Worm (Caenorhabditis elegans) whole organism, early embryonic: ENCODE results near the gene C04G6.11.

Experiments used
- F13C5.2 ChIP-seq: sonication (generic microtip); optimal IDR thresholded peaks from 2 replicates; lab custom pipeline; 2017; ENCODE audit warnings: mild to moderate bottlenecking, missing genetic modification characterization, inconsistent platforms, missing compliant biosample characterization
- ama-1 ChIP-seq: fragments of 150-350 bp; optimal IDR thresholded peaks from 2 replicates; lab custom pipeline; 2014
- ceh-36 ChIP-seq: sonication (generic microtip); optimal IDR thresholded peaks from 2 replicates; lab custom pipeline; 2016; ENCODE audit warnings: missing genetic modification characterization, inconsistent platforms, missing compliant biosample characterization
- ets-7 ChIP-seq: sonication (generic microtip); optimal IDR thresholded peaks from 2 replicates; lab custom pipeline; 2016; ENCODE audit warnings: missing genotype, missing genetic modification characterization, missing compliant biosample characterization
- flt-1 ChIP-seq: fragments of 200-800 bp; sonication (Bioruptor generic); IDR thresholded peaks from 2 replicates; pipeline ENCODE4 v1.3.6; 2022; ENCODE audit warnings: missing genetic modification characterization, missing compliant biosample characterization
- hmbx-1 ChIP-seq: sonication (generic microtip); optimal IDR thresholded peaks from 2 replicates; lab custom pipeline; 2016; ENCODE audit warnings: mild to moderate bottlenecking, missing genetic modification characterization, missing compliant biosample characterization
- hmg-4 ChIP-seq: fragments of 200-800 bp; sonication (Bioruptor generic); optimal IDR thresholded peaks from 2 replicates; lab custom pipeline; 2018; ENCODE audit warnings: mild to moderate bottlenecking, missing genetic modification characterization, missing compliant biosample characterization
- pes-1 ChIP-seq: fragments of 200-800 bp; sonication (Bioruptor generic); IDR thresholded peaks from 2 replicates; pipeline ENCODE4 v1.3.6; 2022; ENCODE audit warnings: missing genetic modification reagents, missing genetic modification characterization, missing compliant biosample characterization
- scrt-1 ChIP-seq: fragments of 200-800 bp; sonication (Bioruptor generic); IDR thresholded peaks from 2 replicates; pipeline ENCODE4 v1.3.6; 2022; ENCODE audit warnings: missing genetic modification characterization, missing compliant biosample characterization
- sea-1 ChIP-seq: fragments of 200-800 bp; sonication (Bioruptor generic); conservative IDR thresholded peaks from 2 replicates; pipeline ENCODE4 v1.3.6; 2022; ENCODE audit warnings: missing genetic modification characterization, missing compliant biosample characterization
- tbx-11 ChIP-seq: fragments of 200-800 bp; sonication (Bioruptor generic); IDR thresholded peaks from 2 replicates; pipeline ENCODE4 v1.3.6; 2022; ENCODE audit warnings: missing genetic modification characterization, missing compliant biosample characterization
- tra-4 ChIP-seq: sonication (generic microtip); optimal IDR thresholded peaks from 2 replicates; lab custom pipeline; 2017; ENCODE audit warnings: missing genetic modification characterization, missing compliant biosample characterization

ce11 chrII:5071265-5071664 lies 32.4 kb downstream of the C04G6.11 start, which contains the start of gene C27A2.7:
- no peak for TF ChIP-seq ama-1
- TF ChIP-seq tbx-11 (GFP tag; lab: Robert Waterston, UW) = no peak
- no peak for TF ChIP-seq ets-7 (tag; lab: Kevin White, UChicago)
- TF ChIP-seq F13C5.2 (tag; lab: Kevin White, UChicago) = no peak
- no peak for TF ChIP-seq hmbx-1 (tag; lab: Kevin White, UChicago)
- TF ChIP-seq hmg-4 = no peak
- TF ChIP-seq pes-1 (GFP tag; lab: Robert Waterston, UW) = no peak
- no peak for TF ChIP-seq ceh-36 (tag; lab: Kevin White, UChicago)
- no peak for TF ChIP-seq flt-1
- TF ChIP-seq scrt-1 = no peak
- no peak for TF ChIP-seq sea-1 (GFP tag; lab: Robert Waterston, UW)
- TF ChIP-seq tra-4 (tag; lab: Kevin White, UChicago) = no peak
